Worm (Caenorhabditis elegans) whole organism, L4 larva: Measurements from ENCODE around the gene F26A1.4.
"Not testable (repeated sequence)": the region's sequence is repeated elsewhere in the genome, so short reads cannot be mapped to it uniquely, and the experiment has no call there.

Experiments
- ama-1 ChIP-seq: fragments of 150-350 bp; optimal IDR thresholded peaks from 2 replicates; lab custom pipeline; 2014; ENCODE audit warnings: inconsistent platforms, mixed read lengths
- ceh-28 ChIP-seq: fragments of 150-350 bp; optimal IDR thresholded peaks from 2 replicates; lab custom pipeline; 2014; ENCODE audit warnings: missing biosample characterization, missing genetic modification reagents, missing genetic modification characterization
- dmd-6 ChIP-seq: fragments of 200-800 bp; sonication (Bioruptor generic); IDR thresholded peaks from 2 replicates; pipeline ENCODE4 v1.3.6; 2022; ENCODE audit warnings: missing genetic modification reagents, missing genetic modification characterization, missing compliant biosample characterization
- dmd-9 ChIP-seq: fragments of 200-800 bp; sonication (Bioruptor generic); IDR thresholded peaks from 2 replicates; pipeline ENCODE4 v1.3.6; 2022; ENCODE audit warnings: missing genetic modification reagents, missing genetic modification characterization, missing compliant biosample characterization
- fkh-10 ChIP-seq: fragments of 150-350 bp; optimal IDR thresholded peaks from 2 replicates; lab custom pipeline; 2014; ENCODE audit warnings: missing biosample characterization, missing genetic modification reagents, missing genetic modification characterization
- lim-7 ChIP-seq: fragments of 200-800 bp; sonication (Bioruptor generic); IDR thresholded peaks from 2 replicates; pipeline ENCODE4 v1.3.6; 2022; ENCODE audit warnings: missing genetic modification characterization, missing compliant biosample characterization
- lin-13 ChIP-seq: fragments of 150-350 bp; optimal IDR thresholded peaks from 2 replicates; lab custom pipeline; 2014; ENCODE audit warnings: missing biosample characterization, missing genetic modification reagents, missing genetic modification characterization
- mdl-1 ChIP-seq, 2 experiments: fragments of 150-350 bp in 1 of 2; sonication (generic microtip) in 1 of 2; optimal IDR thresholded peaks; 2 replicates each; lab custom pipeline; 2014 to 2017; ENCODE audit warnings: missing biosample characterization in 2 of 2, missing genetic modification characterization in 2 of 2
- nhr-237 ChIP-seq: sonication (generic microtip); optimal IDR thresholded peaks from 2 replicates; lab custom pipeline; 2017; ENCODE audit warnings: missing biosample characterization, missing genetic modification characterization
- pqm-1 ChIP-seq: sonication (generic microtip); optimal IDR thresholded peaks from 2 replicates; lab custom pipeline; 2017; ENCODE audit warnings: missing biosample characterization, missing genetic modification characterization
- tra-1 ChIP-seq: fragments of 200-800 bp; sonication (Bioruptor generic); IDR thresholded peaks from 2 replicates; pipeline ENCODE4 v1.3.6; 2022; ENCODE audit warnings: missing genetic modification reagents, missing genetic modification characterization, missing compliant biosample characterization
- unc-130 ChIP-seq: sonication (generic microtip); optimal IDR thresholded peaks from 2 replicates; lab custom pipeline; 2016; ENCODE audit warnings: missing genetic modification reagents, missing genetic modification characterization, missing compliant biosample characterization
- unc-62 ChIP-seq, 3 experiments: fragments of 150-350 bp in 1 of 3; sonication (generic microtip); optimal IDR thresholded peaks in 2 of 3; peaks in 1 of 3; 1 replicate in 1 of 3; 2 replicates in 2 of 3; lab custom pipeline; 2014 to 2017; ENCODE audit warnings: missing biosample characterization in 3 of 3, missing genetic modification characterization in 3 of 3, missing genetic modification reagents in 3 of 3, missing genotype in 1 of 3

DNA sequence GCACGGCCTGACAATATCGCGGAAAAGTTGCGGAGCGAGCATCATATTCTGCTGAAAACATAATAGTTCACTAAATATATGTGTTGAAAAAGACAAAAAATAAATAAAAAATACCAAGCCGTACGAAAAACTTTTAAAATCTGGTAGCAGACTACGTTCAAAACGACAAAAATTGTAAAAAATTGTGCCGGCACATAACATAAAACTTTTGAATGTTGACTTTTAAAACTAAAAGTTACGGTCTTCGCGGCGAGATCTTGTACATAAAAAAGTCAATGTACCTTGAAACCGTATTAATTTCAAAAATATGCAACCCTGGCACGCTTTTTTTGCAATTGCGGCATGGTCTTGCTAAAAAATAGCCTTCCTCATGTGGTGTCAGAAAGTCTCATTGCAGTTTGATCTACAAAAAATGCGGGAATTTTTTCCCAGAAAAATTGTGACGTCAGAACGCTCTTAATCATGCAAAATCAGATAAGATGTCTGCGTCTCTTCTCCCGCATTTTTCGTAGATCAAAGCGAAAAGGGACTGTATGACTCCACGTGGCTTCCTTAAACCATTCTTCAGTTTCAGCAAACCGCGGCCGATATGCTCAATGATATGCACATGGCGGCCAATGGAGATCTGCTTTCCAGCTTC, 35.3 kb upstream of the F26A1.4 start, which contains the start of the genes gex-5 and C38D4.10:
- not testable (repeated sequence) for TF ChIP-seq tra-1 (GFP tag; lab: Robert Waterston, UW); nhr-237; fkh-10 (GFP tag; lab: Kevin White, UChicago); pqm-1 (tag; lab: Kevin White, UChicago); dmd-6 (GFP tag; lab: Robert Waterston, UW); dmd-9; mdl-1 (tag; optimal IDR thresholded peaks at IDR 0.05; lab: Kevin White, UChicago); ceh-28; lim-7 (GFP tag; lab: Robert Waterston, UW); ama-1 (lab: Kevin White, UChicago); unc-62 (GFP tag; optimal IDR thresholded peaks at IDR 0.05 in 1 of 2; lab: Kevin White, UChicago); unc-62 (tag; optimal IDR thresholded peaks at IDR 0.05; lab: Kevin White, UChicago); lin-13 (GFP tag; lab: Kevin White, UChicago)
- peak; percentile 55 for TF ChIP-seq unc-130
